Worm (Caenorhabditis elegans): Measurements from ENCODE around the gene srt-69.

Gene srt-69

ce11 chrV:5265581-5265980 lies at the start of gene srt-69, which contains the start of gene B0238.12:
srt-69 (minus strand) TSS chrV:5265681.
B0238.12 (plus strand) TSS chrV:5265844.
- no peak for TF ChIP-seq mml-1 (tag; optimal IDR thresholded peaks at IDR 0.05)
- no peak for TF ChIP-seq ZK546.5 (tag; optimal IDR thresholded peaks at IDR 0.05)
- TF ChIP-seq nhr-237 (tag; optimal IDR thresholded peaks at IDR 0.05) = no peak
- TF ChIP-seq fkh-10 (GFP tag; optimal IDR thresholded peaks at IDR 0.05) = no peak
- TF ChIP-seq ceh-16 (tag; optimal IDR thresholded peaks at IDR 0.05) = no peak
- no peak for TF ChIP-seq sea-2 (GFP tag; optimal IDR thresholded peaks at IDR 0.05)
- no peak for TF ChIP-seq ztf-11 (tag; optimal IDR thresholded peaks at IDR 0.05)
- TF ChIP-seq mdl-1 (tag; optimal IDR thresholded peaks at IDR 0.05) = no peak
- no peak for TF ChIP-seq ceh-9 (tag; optimal IDR thresholded peaks at IDR 0.05)
- no peak for TF ChIP-seq eor-1 (tag; optimal IDR thresholded peaks at IDR 0.05)

ce11 chrV:5314104-5314503 lies 48.6 kb upstream of the srt-69 start, which contains the start of gene C10G8.2:
C10G8.2 (plus strand) TSS chrV:5314404.
- TF ChIP-seq ama-1 (optimal IDR thresholded peaks at IDR 0.05) (no peak), lin-39 (tag; optimal IDR thresholded peaks at IDR 0.05) (no peak), ceh-16 (tag; optimal IDR thresholded peaks at IDR 0.05) (no peak), elt-1 (tag; optimal IDR thresholded peaks at IDR 0.05) (no peak), sea-2 (GFP tag; optimal IDR thresholded peaks at IDR 0.05) (no peak), nhr-237 (tag; optimal IDR thresholded peaks at IDR 0.05) (no peak), nhr-11 (tag; optimal IDR thresholded peaks at IDR 0.05) (no peak)

- TF ChIP-seq ceh-28 (tag; optimal IDR thresholded peaks at IDR 0.05) (no peak), ceh-82 (tag; optimal IDR thresholded peaks at IDR 0.05) (no peak), nhr-12 (tag; optimal IDR thresholded peaks at IDR 0.05) (no peak), fkh-2 (tag; optimal IDR thresholded peaks at IDR 0.05) (no peak), egl-27 (tag; optimal IDR thresholded peaks at IDR 0.05) (no peak), jun-1 (tag; optimal IDR thresholded peaks at IDR 0.05) (no peak), mml-1 (tag; optimal IDR thresholded peaks at IDR 0.05) (no peak), nhr-77 (tag; optimal IDR thresholded peaks at IDR 0.05) (no peak), ztf-11 (tag; optimal IDR thresholded peaks at IDR 0.05) (no peak), nfya-1 (tag; optimal IDR thresholded peaks at IDR 0.05; ENCODE audit: insufficient read depth) (no peak), sea-2 (GFP tag; optimal IDR thresholded peaks at IDR 0.05) (no peak), egl-5 (tag; optimal IDR thresholded peaks at IDR 0.05) (no peak), unc-39 (tag; optimal IDR thresholded peaks at IDR 0.05) (no peak), nhr-23 (tag; optimal IDR thresholded peaks at IDR 0.05) (no peak), nhr-25 (tag; optimal IDR thresholded peaks at IDR 0.05) (no peak), lin-15B (tag; optimal IDR thresholded peaks at IDR 0.05) (no peak)
These were observed 47.0 kb upstream of the srt-69 start, which contains the start of gene C10G8.3 for ce11 chrV:5312453-5312852. C10G8.3 (plus strand) TSS chrV:5312753.

- TF ChIP-seq unc-62 (GFP tag; optimal IDR thresholded peaks at IDR 0.05) (no peak), unc-39 (tag; optimal IDR thresholded peaks at IDR 0.05) (no peak), nhr-23 (tag; optimal IDR thresholded peaks at IDR 0.05) (no peak), egl-5 (tag; optimal IDR thresholded peaks at IDR 0.05) (no peak), aly-2 (tag; optimal IDR thresholded peaks at IDR 0.05) (no peak), elt-2 (tag; optimal IDR thresholded peaks at IDR 0.05) (no peak), fos-1 (tag; optimal IDR thresholded peaks at IDR 0.05) (no peak), fkh-2 (tag; optimal IDR thresholded peaks at IDR 0.05) (no peak), pqm-1 (tag; optimal IDR thresholded peaks at IDR 0.05) (no peak), fkh-10 (GFP tag; optimal IDR thresholded peaks at IDR 0.05) (no peak), ceh-9 (tag; optimal IDR thresholded peaks at IDR 0.05) (no peak), daf-12 (tag; optimal IDR thresholded peaks at IDR 0.05) (no peak), ama-1 (optimal IDR thresholded peaks at IDR 0.05) (no peak), elt-3 (tag; optimal IDR thresholded peaks at IDR 0.05) (no peak), lsy-12 (tag; optimal IDR thresholded peaks at IDR 0.05) (no peak), lin-15B (tag; optimal IDR thresholded peaks at IDR 0.05) (no peak), nhr-77 (tag; optimal IDR thresholded peaks at IDR 0.05) (no peak), nhr-237 (tag; optimal IDR thresholded peaks at IDR 0.05) (no peak)
These were observed 46.2 kb upstream of the srt-69 start, which contains the start of gene C10G8.4 for ce11 chrV:5311635-5312034. C10G8.4 (plus strand) TSS chrV:5311935.

- TF ChIP-seq nhr-25 (tag; optimal IDR thresholded peaks at IDR 0.05) (no peak), eor-1 (tag; optimal IDR thresholded peaks at IDR 0.05) (no peak), lin-15B (tag; optimal IDR thresholded peaks at IDR 0.05) (no peak), nhr-77 (tag; optimal IDR thresholded peaks at IDR 0.05) (no peak), nhr-11 (tag; optimal IDR thresholded peaks at IDR 0.05) (no peak), nhr-67 (tag; optimal IDR thresholded peaks at IDR 0.05) (no peak), daf-12 (tag; optimal IDR thresholded peaks at IDR 0.05) (no peak), aly-2 (tag; optimal IDR thresholded peaks at IDR 0.05) (no peak), sea-2 (GFP tag; optimal IDR thresholded peaks at IDR 0.05) (no peak), egl-27 (tag; optimal IDR thresholded peaks at IDR 0.05) (no peak), zag-1 (tag; optimal IDR thresholded peaks at IDR 0.05) (no peak), nfya-1 (tag; optimal IDR thresholded peaks at IDR 0.05; ENCODE audit: insufficient read depth) (no peak), ztf-4 (tag; optimal IDR thresholded peaks at IDR 0.05) (no peak), ama-1 (optimal IDR thresholded peaks at IDR 0.05) (no peak), fkh-10 (GFP tag; optimal IDR thresholded peaks at IDR 0.05) (no peak), mml-1 (tag; optimal IDR thresholded peaks at IDR 0.05) (no peak), lsy-12 (tag; optimal IDR thresholded peaks at IDR 0.05) (no peak), ceh-9 (tag; optimal IDR thresholded peaks at IDR 0.05) (no peak), elt-2 (tag; optimal IDR thresholded peaks at IDR 0.05) (no peak)
These were observed 38.9 kb upstream of the srt-69 start for ce11 chrV:5304366-5304765.
